Worm (Caenorhabditis elegans) whole organism, L3 larva: Measurements from ENCODE around the gene snr-5.

Source experiments
- lsy-12 ChIP-seq: sonication (generic microtip); optimal IDR thresholded peaks from 2 replicates; lab custom pipeline; 2016; ENCODE audit warnings: mild to moderate bottlenecking, missing genetic modification characterization, missing compliant biosample characterization
- mdl-1 ChIP-seq: fragments of 150-350 bp; optimal IDR thresholded peaks from 2 replicates; lab custom pipeline; 2014; ENCODE audit warnings: missing biosample characterization, missing genetic modification characterization
- nfya-1 ChIP-seq: sonication (generic microtip); optimal IDR thresholded peaks from 2 replicates; lab custom pipeline; 2017; ENCODE audit warnings: missing genetic modification characterization, mild to moderate bottlenecking, missing compliant biosample characterization, antibody characterized with exemption, moderate library complexity; ENCODE audit not compliant: insufficient read depth
- nhr-11 ChIP-seq: fragments of 150-350 bp; optimal IDR thresholded peaks from 2 replicates; lab custom pipeline; 2014; ENCODE audit warnings: missing biosample characterization, missing genetic modification characterization
- nhr-25 ChIP-seq: sonication (generic microtip); optimal IDR thresholded peaks from 2 replicates; lab custom pipeline; 2017; ENCODE audit warnings: missing biosample characterization, missing genetic modification characterization
- nhr-76 ChIP-seq: fragments of 150-350 bp; sonication (generic microtip); optimal IDR thresholded peaks from 5 replicates; lab custom pipeline; 2014; ENCODE audit warnings: missing biosample characterization, missing genetic modification characterization
- snpc-4 ChIP-seq: fragments of 150-350 bp; optimal IDR thresholded peaks from 2 replicates; lab custom pipeline; 2014; ENCODE audit warnings: missing biosample characterization, missing genetic modification characterization

- TF ChIP-seq nhr-11 (no peak), mdl-1 (tag; lab: Kevin White, UChicago) (no peak), nhr-25 (tag; lab: Kevin White, UChicago) (no peak), snpc-4 (tag; lab: Kevin White, UChicago) (no peak), nhr-76 (tag; lab: Kevin White, UChicago) (no peak), lsy-12 (tag; lab: Kevin White, UChicago) (no peak), nfya-1 (tag; lab: Kevin White, UChicago) (no peak)
These were observed 26.2 kb upstream of the snr-5 start for ce11 chrIII:7835684-7836083.
